Worm (Caenorhabditis elegans) whole organism, L2 larva: ENCODE data around the gene ztf-8.
A peak's percentile ranks its signal among the peaks of the same experiment; 100 is the strongest.

Experiments used
- C34F6.9 ChIP-seq: fragments of 150-350 bp; optimal IDR thresholded peaks from 2 replicates; lab custom pipeline; 2014; ENCODE audit warnings: missing biosample characterization, missing genetic modification characterization
- F13H6.1 ChIP-seq: sonication (generic microtip); optimal IDR thresholded peaks from 2 replicates; lab custom pipeline; 2016; ENCODE audit warnings: missing genetic modification characterization, missing compliant biosample characterization
- R02D3.7 ChIP-seq: fragments of 150-350 bp; optimal IDR thresholded peaks from 2 replicates; lab custom pipeline; 2014; ENCODE audit warnings: missing biosample characterization, missing genetic modification characterization
- Y55F3AM.14 ChIP-seq: fragments of 200-800 bp; sonication (Bioruptor generic); optimal IDR thresholded peaks from 2 replicates; lab custom pipeline; 2018; ENCODE audit warnings: mild to moderate bottlenecking, missing genetic modification characterization, missing compliant biosample characterization
- ZK546.5 ChIP-seq: sonication (generic microtip); optimal IDR thresholded peaks from 2 replicates; lab custom pipeline; 2017; ENCODE audit warnings: missing biosample characterization, missing genetic modification characterization
- alr-1 ChIP-seq: fragments of 150-350 bp; optimal IDR thresholded peaks from 2 replicates; lab custom pipeline; 2014; ENCODE audit warnings: missing biosample characterization, missing genetic modification characterization
- aly-2 ChIP-seq: fragments of 150-350 bp; optimal IDR thresholded peaks from 2 replicates; lab custom pipeline; 2014; ENCODE audit warnings: missing biosample characterization, missing genetic modification characterization
- ama-1 ChIP-seq: fragments of 150-350 bp; optimal IDR thresholded peaks from 2 replicates; lab custom pipeline; 2018; ENCODE audit warnings: inconsistent platforms
- blmp-1 ChIP-seq: sonication (generic microtip); optimal IDR thresholded peaks from 2 replicates; lab custom pipeline; 2017; ENCODE audit warnings: missing genetic modification characterization, mild to moderate bottlenecking, missing compliant biosample characterization, antibody characterized with exemption, moderate library complexity; ENCODE audit not compliant: insufficient read depth
- ceh-16 ChIP-seq: fragments of 150-350 bp; optimal IDR thresholded peaks from 2 replicates; lab custom pipeline; 2014; ENCODE audit warnings: missing biosample characterization, missing genetic modification characterization
- ceh-82 ChIP-seq: fragments of 150-350 bp; optimal IDR thresholded peaks from 2 replicates; lab custom pipeline; 2014; ENCODE audit warnings: missing biosample characterization, missing genetic modification characterization
- crh-2 ChIP-seq: sonication (generic microtip); optimal IDR thresholded peaks from 2 replicates; lab custom pipeline; 2017; ENCODE audit warnings: missing biosample characterization, missing genetic modification characterization
- dmd-4 ChIP-seq: sonication (generic microtip); optimal IDR thresholded peaks from 2 replicates; lab custom pipeline; 2017; ENCODE audit warnings: missing biosample characterization, missing genetic modification characterization
- egl-27 ChIP-seq: sonication (generic microtip); optimal IDR thresholded peaks from 3 replicates; lab custom pipeline; 2017; ENCODE audit warnings: missing biosample characterization, missing genetic modification reagents, missing genetic modification characterization
- elt-1 ChIP-seq: fragments of 150-350 bp; optimal IDR thresholded peaks from 2 replicates; lab custom pipeline; 2014; ENCODE audit warnings: missing biosample characterization, missing genetic modification characterization
- elt-3 ChIP-seq: sonication (generic microtip); optimal IDR thresholded peaks from 2 replicates; lab custom pipeline; 2017; ENCODE audit warnings: missing biosample characterization, missing genetic modification characterization
- gmeb-1 ChIP-seq: fragments of 150-350 bp; optimal IDR thresholded peaks from 2 replicates; lab custom pipeline; 2014; ENCODE audit warnings: missing biosample characterization, missing genetic modification characterization
- lin-11 ChIP-seq: fragments of 150-350 bp; sonication (generic microtip); optimal IDR thresholded peaks from 2 replicates; lab custom pipeline; 2014; ENCODE audit warnings: missing biosample characterization, missing genetic modification characterization, inconsistent platforms, mixed read lengths
- lin-13 ChIP-seq: fragments of 150-350 bp; optimal IDR thresholded peaks from 2 replicates; lab custom pipeline; 2014; ENCODE audit warnings: missing biosample characterization, missing genetic modification reagents, missing genetic modification characterization
- lin-39 ChIP-seq: fragments of 150-350 bp; optimal IDR thresholded peaks from 2 replicates; lab custom pipeline; 2014; ENCODE audit warnings: missing biosample characterization, missing genetic modification reagents, missing genetic modification characterization
- lsy-2 ChIP-seq, 2 experiments: fragments of 150-350 bp in 1 of 2; sonication (generic microtip) in 1 of 2; optimal IDR thresholded peaks; 2 replicates each; lab custom pipeline; 2014 to 2017; ENCODE audit warnings: missing biosample characterization in 2 of 2, missing genetic modification characterization in 2 of 2
- mab-5 ChIP-seq: fragments of 150-350 bp; optimal IDR thresholded peaks from 2 replicates; lab custom pipeline; 2014; ENCODE audit warnings: missing biosample characterization, missing genetic modification characterization
- mbf-1 ChIP-seq: sonication (generic microtip); optimal IDR thresholded peaks from 2 replicates; lab custom pipeline; 2017; ENCODE audit warnings: missing biosample characterization, missing genetic modification characterization
- mdl-1 ChIP-seq, 2 experiments: fragments of 150-350 bp in 1 of 2; sonication (generic microtip) in 1 of 2; optimal IDR thresholded peaks; 2 replicates each; lab custom pipeline; 2017; ENCODE audit warnings: missing biosample characterization in 2 of 2, missing genetic modification characterization in 2 of 2
- nhr-10 ChIP-seq: sonication (generic microtip); optimal IDR thresholded peaks from 2 replicates; lab custom pipeline; 2017; ENCODE audit warnings: missing biosample characterization, missing genetic modification characterization
- nhr-11 ChIP-seq: fragments of 150-350 bp; optimal IDR thresholded peaks from 2 replicates; lab custom pipeline; 2014; ENCODE audit warnings: missing biosample characterization, missing genetic modification characterization
- nhr-12 ChIP-seq: fragments of 150-350 bp; optimal IDR thresholded peaks from 2 replicates; lab custom pipeline; 2014; ENCODE audit warnings: missing biosample characterization, missing genetic modification characterization
- nhr-129 ChIP-seq: fragments of 150-350 bp; optimal IDR thresholded peaks from 2 replicates; lab custom pipeline; 2014; ENCODE audit warnings: missing biosample characterization, missing genetic modification characterization
- nhr-21 ChIP-seq: fragments of 150-350 bp; optimal IDR thresholded peaks from 2 replicates; lab custom pipeline; 2014; ENCODE audit warnings: missing biosample characterization, missing genetic modification characterization
- nhr-23 ChIP-seq: fragments of 150-350 bp; optimal IDR thresholded peaks from 2 replicates; lab custom pipeline; 2014; ENCODE audit warnings: missing biosample characterization, missing genetic modification reagents, missing genetic modification characterization
- nhr-77 ChIP-seq: fragments of 150-350 bp; optimal IDR thresholded peaks from 2 replicates; lab custom pipeline; 2014; ENCODE audit warnings: missing biosample characterization, missing genetic modification characterization
- sem-4 ChIP-seq: fragments of 150-350 bp; optimal IDR thresholded peaks from 2 replicates; lab custom pipeline; 2014; ENCODE audit warnings: missing biosample characterization, missing genetic modification reagents, missing genetic modification characterization
- skn-1 ChIP-seq: sonication (generic microtip); optimal IDR thresholded peaks from 2 replicates; lab custom pipeline; 2017; ENCODE audit warnings: missing biosample characterization, missing genetic modification characterization
- sma-3 ChIP-seq: sonication (generic microtip); optimal IDR thresholded peaks from 2 replicates; lab custom pipeline; 2016; ENCODE audit warnings: missing genetic modification reagents, missing genetic modification characterization, missing compliant biosample characterization
- sma-9 ChIP-seq, 2 experiments: fragments of 150-350 bp in 1 of 2; sonication (generic microtip) in 1 of 2; optimal IDR thresholded peaks; 2 replicates each; lab custom pipeline; 2014 to 2016; ENCODE audit warnings: missing genetic modification characterization in 2 of 2, mild to moderate bottlenecking in 1 of 2, missing biosample characterization in 1 of 2, missing compliant biosample characterization in 1 of 2, missing genetic modification reagents in 1 of 2, moderate library complexity in 1 of 2
- snpc-4 ChIP-seq: fragments of 150-350 bp; optimal IDR thresholded peaks from 2 replicates; lab custom pipeline; 2014; ENCODE audit warnings: missing biosample characterization, missing genetic modification characterization
- unc-39 ChIP-seq: fragments of 150-350 bp; optimal IDR thresholded peaks from 2 replicates; lab custom pipeline; 2014; ENCODE audit warnings: missing biosample characterization, missing genetic modification characterization
- unc-62 ChIP-seq: fragments of 150-350 bp; optimal IDR thresholded peaks from 2 replicates; lab custom pipeline; 2014; ENCODE audit warnings: missing biosample characterization, missing genetic modification reagents, missing genetic modification characterization
- zag-1 ChIP-seq: fragments of 150-350 bp; optimal IDR thresholded peaks from 2 replicates; lab custom pipeline; 2014; ENCODE audit warnings: missing biosample characterization, missing genetic modification characterization
- ztf-1 ChIP-seq: fragments of 200-800 bp; sonication (Bioruptor generic); conservative IDR thresholded peaks from 2 replicates; pipeline ENCODE4 v1.3.6; 2022; ENCODE audit warnings: missing genetic modification characterization, missing compliant biosample characterization
- ztf-11 ChIP-seq: sonication (generic microtip); optimal IDR thresholded peaks from 2 replicates; lab custom pipeline; 2017; ENCODE audit warnings: missing biosample characterization, missing genetic modification characterization
- ztf-4 ChIP-seq: fragments of 150-350 bp; optimal IDR thresholded peaks from 2 replicates; lab custom pipeline; 2014; ENCODE audit warnings: missing biosample characterization, missing genetic modification characterization

ztf-8 gene

DNA sequence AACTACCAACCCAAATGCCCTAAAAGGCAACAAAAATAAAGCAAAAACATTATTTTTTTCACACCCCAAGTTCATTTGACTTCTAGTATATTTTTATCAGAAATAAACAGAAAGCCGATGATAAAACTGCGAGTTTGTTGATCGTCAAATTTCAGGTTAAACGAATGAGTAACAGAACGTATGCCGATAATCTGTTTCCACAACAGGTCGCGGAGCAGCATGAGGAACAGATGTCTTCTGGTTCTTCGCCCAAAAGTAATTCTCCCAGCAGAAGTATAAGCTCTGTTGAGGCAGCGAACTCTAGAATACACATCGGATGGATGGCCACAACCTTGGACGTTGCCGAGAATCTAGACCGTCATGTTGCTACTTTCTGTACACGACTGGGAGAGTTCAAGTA lies 42.9 kb downstream of the ztf-8 start, which contains the start of gene prmt-5:
Gene prmt-5, plus strand, starts transcription at position 141 of the 400 bp plus-strand sequence.
- TF ChIP-seq zag-1 (tag; lab: Kevin White, UChicago) (no peak), skn-1 (tag; lab: Kevin White, UChicago) (no peak), elt-3 (no peak), blmp-1 (tag; lab: Kevin White, UChicago) (no peak), dmd-4 (no peak), nhr-12 (tag; lab: Kevin White, UChicago) (no peak), lin-13 (GFP tag; lab: Kevin White, UChicago) (peak; percentile 34), nhr-77 (tag; lab: Kevin White, UChicago) (no peak), Y55F3AM.14 (GFP tag; lab: Kevin White, UChicago) (peak; percentile 24), R02D3.7 (tag; lab: Kevin White, UChicago) (no peak), lsy-2 (tag; optimal IDR thresholded peaks at IDR 0.05; lab: Kevin White, UChicago) (no peak), elt-1 (no peak), sem-4 (tag; lab: Kevin White, UChicago) (no peak), nhr-129 (tag; lab: Kevin White, UChicago) (peak; percentile 41), nhr-23 (tag; lab: Kevin White, UChicago) (no peak), sma-3 (GFP tag; lab: Kevin White, UChicago) (peak; percentile 45), aly-2 (tag; lab: Kevin White, UChicago) (no peak), mdl-1 (tag; optimal IDR thresholded peaks at IDR 0.05; lab: Kevin White, UChicago) (no peak), ztf-4 (tag; lab: Kevin White, UChicago) (peak; percentile 53), F13H6.1 (tag; lab: Kevin White, UChicago) (peak; percentile 8), ama-1 (lab: Kevin White, UChicago) (peak; percentile 65), unc-39 (tag; lab: Kevin White, UChicago) (no peak), mbf-1 (tag; lab: Kevin White, UChicago) (no peak), nhr-21 (peak; percentile 46)

DNA sequence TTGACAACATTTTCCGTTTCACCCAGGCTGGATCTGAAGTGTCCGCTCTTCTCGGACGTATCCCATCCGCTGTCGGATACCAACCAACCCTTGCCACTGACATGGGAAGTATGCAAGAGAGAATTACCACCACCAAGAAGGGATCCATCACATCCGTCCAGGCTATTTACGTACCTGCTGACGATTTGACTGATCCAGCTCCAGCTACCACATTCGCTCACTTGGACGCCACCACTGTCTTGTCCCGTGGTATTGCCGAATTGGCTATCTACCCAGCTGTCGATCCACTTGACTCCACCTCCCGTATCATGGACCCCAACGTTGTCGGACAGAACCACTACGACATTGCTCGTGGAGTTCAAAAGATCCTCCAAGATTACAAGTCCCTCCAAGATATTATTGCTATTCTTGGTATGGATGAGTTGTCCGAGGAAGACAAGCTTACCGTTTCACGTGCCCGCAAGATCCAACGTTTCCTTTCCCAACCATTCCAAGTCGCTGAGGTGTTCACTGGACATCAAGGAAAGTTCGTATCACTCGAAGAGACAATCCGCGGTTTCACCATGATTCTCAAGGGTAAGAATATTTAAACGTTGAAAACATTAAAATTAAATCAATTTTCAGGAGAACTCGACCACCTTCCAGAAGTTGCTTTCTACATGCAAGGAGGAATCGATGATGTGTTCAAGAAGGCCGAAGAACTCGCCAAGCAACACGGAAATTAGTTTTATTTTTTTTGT lies 43.6 kb downstream of the ztf-8 start:
- no peak for TF ChIP-seq ztf-11
- TF ChIP-seq nhr-23 (tag; lab: Kevin White, UChicago) = peak; percentile 35
- TF ChIP-seq nhr-10 = no peak
- no peak for TF ChIP-seq unc-62 (GFP tag; lab: Kevin White, UChicago)
- no peak for TF ChIP-seq lin-39 (tag; lab: Kevin White, UChicago)
- TF ChIP-seq lsy-2 (tag; optimal IDR thresholded peaks at IDR 0.05; lab: Kevin White, UChicago) = no peak

DNA sequence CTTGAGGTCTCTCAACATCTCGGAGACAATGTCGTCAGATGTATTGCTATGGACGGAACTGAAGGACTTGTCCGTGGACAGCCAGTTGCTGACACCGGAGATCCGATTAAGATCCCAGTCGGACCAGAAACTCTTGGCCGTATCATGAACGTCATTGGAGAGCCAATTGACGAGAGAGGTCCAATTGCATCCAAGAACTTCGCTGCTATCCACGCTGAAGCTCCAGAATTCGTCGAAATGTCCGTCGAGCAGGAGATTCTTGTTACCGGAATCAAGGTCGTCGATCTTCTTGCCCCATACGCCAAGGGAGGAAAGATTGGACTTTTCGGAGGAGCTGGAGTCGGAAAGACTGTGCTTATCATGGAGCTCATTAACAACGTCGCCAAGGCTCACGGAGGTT lies 44.4 kb downstream of the ztf-8 start:
- TF ChIP-seq sma-9 (GFP tag; optimal IDR thresholded peaks at IDR 0.05; lab: Kevin White, UChicago) = no peak
- TF ChIP-seq sma-9 (tag; optimal IDR thresholded peaks at IDR 0.05; lab: Kevin White, UChicago) = no peak
- no peak for TF ChIP-seq unc-62 (GFP tag; lab: Kevin White, UChicago)
- TF ChIP-seq alr-1 (tag; lab: Kevin White, UChicago) = no peak
- TF ChIP-seq ztf-11 = no peak
- TF ChIP-seq elt-1 = no peak
- TF ChIP-seq ztf-4 (tag; lab: Kevin White, UChicago) = no peak

DNA sequence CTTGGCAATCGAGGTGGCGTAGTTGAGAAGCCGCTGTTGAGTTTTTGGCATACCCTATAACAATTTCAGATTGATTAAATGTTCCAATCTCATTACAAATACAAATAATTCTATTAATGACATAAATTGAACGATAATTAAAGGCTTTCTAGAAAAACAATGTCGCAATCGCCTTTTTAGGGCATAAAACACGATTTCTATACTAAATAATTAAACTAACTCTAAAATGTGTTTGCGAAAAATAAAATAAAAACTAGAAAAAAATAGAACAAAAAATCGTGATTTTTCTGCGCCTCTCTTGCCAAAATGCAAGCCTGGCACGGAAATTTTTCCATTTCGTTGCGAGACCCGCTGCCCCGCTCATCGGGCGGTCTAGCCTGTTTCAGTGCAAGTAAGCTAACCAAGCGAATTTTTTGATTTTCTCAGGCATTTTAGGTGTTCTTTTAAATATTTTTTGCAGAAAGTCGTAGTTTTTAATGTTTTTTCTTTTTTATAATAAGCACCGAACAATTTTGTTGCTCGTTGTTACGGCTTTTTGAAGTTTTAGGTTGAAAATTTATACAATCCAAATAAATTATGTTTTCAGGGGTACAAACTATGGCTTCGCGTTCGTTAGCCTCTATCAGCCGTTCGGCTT lies 45.3 kb downstream of the ztf-8 start, which contains the start of the genes C34E10.12, C34E10.10 and atp-2:
Gene C34E10.12, minus strand, starts transcription at position 51 of the 637 bp plus-strand sequence.
Gene C34E10.10, minus strand, starts transcription at position 54 of the 637 bp plus-strand sequence.
Gene atp-2, plus strand, starts transcription at position 587 of the 637 bp plus-strand sequence.
- TF ChIP-seq egl-27 (no peak), nhr-77 (tag; lab: Kevin White, UChicago) (no peak), lin-11 (tag; lab: Kevin White, UChicago) (peak; percentile 96), sma-3 (GFP tag; lab: Kevin White, UChicago) (peak; percentile 89), R02D3.7 (tag; lab: Kevin White, UChicago) (no peak), unc-62 (GFP tag; lab: Kevin White, UChicago) (no peak), ztf-1 (no peak), elt-3 (no peak), Y55F3AM.14 (GFP tag; lab: Kevin White, UChicago) (no peak), elt-1 (no peak), dmd-4 (no peak), mbf-1 (tag; lab: Kevin White, UChicago) (no peak), lin-39 (tag; lab: Kevin White, UChicago) (no peak), mdl-1 (tag; optimal IDR thresholded peaks at IDR 0.05; lab: Kevin White, UChicago) (peak in 1 of 2 experiments; percentile 56), mab-5 (peak; percentile 50), crh-2 (tag; lab: Kevin White, UChicago) (peak; percentile 93), nhr-10 (no peak), ztf-4 (tag; lab: Kevin White, UChicago) (peak; percentile 74), unc-39 (tag; lab: Kevin White, UChicago) (no peak), nhr-11 (no peak), snpc-4 (tag; lab: Kevin White, UChicago) (peak; percentile 60), nhr-12 (tag; lab: Kevin White, UChicago) (no peak), gmeb-1 (tag; lab: Kevin White, UChicago) (peak; percentile 86), ceh-16 (peak; percentile 50), blmp-1 (tag; lab: Kevin White, UChicago) (peak; percentile 36), skn-1 (tag; lab: Kevin White, UChicago) (peak; percentile 49), zag-1 (tag; lab: Kevin White, UChicago) (peak; percentile 68), alr-1 (tag; lab: Kevin White, UChicago) (no peak), ceh-82 (tag; lab: Kevin White, UChicago) (peak; percentile 35), C34F6.9 (tag; lab: Kevin White, UChicago) (peak; percentile 91), ZK546.5 (peak; percentile 3)
